Worm (Caenorhabditis elegans): ENCODE data around the gene com-1.

- no peak for TF ChIP-seq ztf-11 (tag; optimal IDR thresholded peaks at IDR 0.05)
- TF ChIP-seq cnd-1 (tag; optimal IDR thresholded peaks at IDR 0.05): no peak
- TF ChIP-seq mep-1 (tag; optimal IDR thresholded peaks at IDR 0.05): no peak
- no peak for TF ChIP-seq nhr-12 (tag; optimal IDR thresholded peaks at IDR 0.05)
- no peak for TF ChIP-seq zip-8 (tag; optimal IDR thresholded peaks at IDR 0.05)
- TF ChIP-seq elt-1 (tag; optimal IDR thresholded peaks at IDR 0.05; ENCODE audit: borderline replicate concordance, insufficient read depth): no peak
- no peak for TF ChIP-seq unc-62 (GFP tag; optimal IDR thresholded peaks at IDR 0.05)
- no peak for TF ChIP-seq sptf-1 (tag; optimal IDR thresholded peaks at IDR 0.05)
- TF ChIP-seq lin-32 (GFP tag; optimal IDR thresholded peaks at IDR 0.05): no peak
- no peak for TF ChIP-seq snpc-4 (tag; optimal IDR thresholded peaks at IDR 0.05)
- TF ChIP-seq nhr-237 (tag; optimal IDR thresholded peaks at IDR 0.05): no peak
- no peak for TF ChIP-seq nhr-76 (tag; optimal IDR thresholded peaks at IDR 0.05)
- TF ChIP-seq blmp-1 (tag; optimal IDR thresholded peaks at IDR 0.05): no peak
These were observed 8.3 kb downstream of the com-1 start for ce11 chrIII:10904320-10904961.

All from whole organism, mixed stage, embryonic.